Fruit fly (Drosophila melanogaster) whole organism, pupa: ENCODE results near the gene CG31635.
A peak's percentile ranks its signal among the peaks of the same experiment; 100 is the strongest.

ENCODE experiments used
- CG9948 ChIP-seq: fragments of 200-800 bp; sonication (Bioruptor generic); optimal IDR thresholded peaks from 2 replicates; lab custom pipeline; 2018; ENCODE audit warnings: missing biosample characterization, mild to moderate bottlenecking, missing genetic modification characterization, moderate library complexity
- fd96Ca ChIP-seq: fragments of 200-800 bp; sonication (Bioruptor generic); IDR thresholded peaks from 3 replicates; pipeline ENCODE4 v1.3.6; 2022; ENCODE audit warnings: missing biosample characterization, missing genetic modification characterization

DNA sequence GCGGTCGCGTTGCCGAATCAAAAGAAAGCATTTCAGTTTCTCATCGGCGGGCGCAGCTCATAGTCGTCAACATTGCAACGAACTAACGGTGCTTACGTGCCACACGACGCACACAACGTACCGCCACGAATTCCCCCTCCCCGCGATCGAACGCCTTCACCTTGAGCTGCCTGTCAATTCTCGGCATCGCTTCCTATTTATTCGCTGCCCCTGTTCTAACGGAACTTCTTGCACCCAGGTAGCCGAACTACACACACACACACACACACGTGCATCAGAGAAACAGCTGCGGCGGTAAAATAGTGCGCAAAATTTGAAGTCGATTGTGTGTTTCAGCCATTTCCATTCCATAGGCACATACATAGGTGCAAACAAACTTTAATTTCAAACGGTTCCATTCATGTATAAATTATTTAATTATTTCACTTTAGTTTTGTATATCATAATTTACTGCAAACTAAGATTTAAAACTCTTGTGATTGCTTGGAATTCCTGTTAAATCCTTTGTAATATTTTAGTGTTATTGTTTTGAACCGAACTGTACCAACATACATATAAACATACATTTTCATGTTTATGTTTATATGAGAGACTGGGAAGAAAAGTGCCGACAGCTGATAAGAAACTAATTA, 37.4 kb downstream of the CG31635 start:
- TF ChIP-seq fd96Ca (0 out of 3 replicates have a peak, but pooled peaks have one; percentile 12), CG9948 (no peak)
